Worm (Caenorhabditis elegans): ENCODE data around the gene cah-4.

Gene cah-4

DNA sequence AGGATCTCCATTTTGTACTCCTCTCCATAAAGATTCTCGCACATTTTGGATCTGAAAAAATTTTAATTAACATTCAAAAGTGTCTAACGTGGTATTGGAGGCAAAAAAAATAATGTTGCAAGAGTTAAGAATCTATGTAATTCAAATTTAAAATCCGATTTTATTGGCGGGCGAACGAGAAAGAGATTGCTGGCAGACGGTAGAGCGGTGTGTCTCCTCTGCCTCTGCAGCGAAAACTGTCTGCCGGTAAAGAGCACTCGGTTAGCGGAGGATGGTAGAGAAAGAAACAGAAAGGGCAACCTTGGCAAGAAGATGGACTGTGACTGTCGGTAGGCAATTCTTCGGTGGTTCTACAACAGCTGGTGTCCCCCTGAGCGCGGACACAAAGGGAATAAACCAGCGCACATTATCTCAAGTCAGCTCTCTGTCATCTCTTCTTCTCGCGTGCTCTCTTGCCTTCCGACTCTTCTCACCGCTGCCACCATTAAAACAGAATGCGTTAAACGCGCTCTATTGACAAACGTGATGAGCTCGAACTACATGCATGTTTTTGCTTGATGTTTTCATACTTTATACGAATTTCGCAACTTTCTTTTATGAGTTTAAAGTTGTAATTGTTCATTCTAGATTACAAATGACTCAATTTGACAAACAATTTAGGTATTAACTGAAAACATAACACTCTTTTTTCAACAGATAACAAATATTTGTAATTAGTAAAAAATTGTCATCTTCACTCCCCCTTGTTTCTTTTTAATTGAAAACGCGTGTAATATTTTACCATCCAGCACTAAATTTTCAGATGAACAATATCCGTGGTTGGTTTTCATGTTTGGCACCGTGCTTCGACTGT, 23.3 kb upstream of the cah-4 start, which contains the start of the genes cdk-4 and F18H3.1:
Gene cdk-4, minus strand, starts transcription at position 51 of the 853 bp plus-strand sequence.
Gene F18H3.1, plus strand, starts transcription at position 803 of the 853 bp plus-strand sequence.
- peak; percentile 53 for TF ChIP-seq him-1 (tag; optimal IDR thresholded peaks at IDR 0.05)
- TF ChIP-seq dao-5 (tag; optimal IDR thresholded peaks at IDR 0.05) = no peak
- no peak for TF ChIP-seq W03F9.2 (tag; optimal IDR thresholded peaks at IDR 0.05)

DNA sequence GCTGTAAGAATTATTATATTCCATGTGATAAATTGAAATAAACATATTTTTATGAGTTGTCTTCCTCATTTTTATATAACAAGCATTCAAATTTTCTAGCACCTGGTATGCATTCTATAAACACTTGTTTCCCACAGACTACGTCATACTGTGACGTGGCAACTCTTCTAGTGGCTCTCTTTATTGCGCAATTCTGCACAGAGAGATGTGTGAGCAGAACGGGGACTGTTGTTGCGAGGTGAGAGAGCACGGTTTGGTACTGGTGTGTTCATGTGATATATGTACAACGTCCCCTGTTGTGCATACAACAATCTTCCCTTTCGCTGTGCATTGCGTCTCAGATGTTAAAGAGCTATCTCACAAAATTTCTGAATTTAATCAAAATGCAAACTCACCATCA, 17.3 kb upstream of the cah-4 start:
- TF ChIP-seq him-1 (tag; optimal IDR thresholded peaks at IDR 0.05) (no peak), W03F9.2 (tag; optimal IDR thresholded peaks at IDR 0.05) (no peak), dao-5 (tag; optimal IDR thresholded peaks at IDR 0.05) (no peak)

DNA sequence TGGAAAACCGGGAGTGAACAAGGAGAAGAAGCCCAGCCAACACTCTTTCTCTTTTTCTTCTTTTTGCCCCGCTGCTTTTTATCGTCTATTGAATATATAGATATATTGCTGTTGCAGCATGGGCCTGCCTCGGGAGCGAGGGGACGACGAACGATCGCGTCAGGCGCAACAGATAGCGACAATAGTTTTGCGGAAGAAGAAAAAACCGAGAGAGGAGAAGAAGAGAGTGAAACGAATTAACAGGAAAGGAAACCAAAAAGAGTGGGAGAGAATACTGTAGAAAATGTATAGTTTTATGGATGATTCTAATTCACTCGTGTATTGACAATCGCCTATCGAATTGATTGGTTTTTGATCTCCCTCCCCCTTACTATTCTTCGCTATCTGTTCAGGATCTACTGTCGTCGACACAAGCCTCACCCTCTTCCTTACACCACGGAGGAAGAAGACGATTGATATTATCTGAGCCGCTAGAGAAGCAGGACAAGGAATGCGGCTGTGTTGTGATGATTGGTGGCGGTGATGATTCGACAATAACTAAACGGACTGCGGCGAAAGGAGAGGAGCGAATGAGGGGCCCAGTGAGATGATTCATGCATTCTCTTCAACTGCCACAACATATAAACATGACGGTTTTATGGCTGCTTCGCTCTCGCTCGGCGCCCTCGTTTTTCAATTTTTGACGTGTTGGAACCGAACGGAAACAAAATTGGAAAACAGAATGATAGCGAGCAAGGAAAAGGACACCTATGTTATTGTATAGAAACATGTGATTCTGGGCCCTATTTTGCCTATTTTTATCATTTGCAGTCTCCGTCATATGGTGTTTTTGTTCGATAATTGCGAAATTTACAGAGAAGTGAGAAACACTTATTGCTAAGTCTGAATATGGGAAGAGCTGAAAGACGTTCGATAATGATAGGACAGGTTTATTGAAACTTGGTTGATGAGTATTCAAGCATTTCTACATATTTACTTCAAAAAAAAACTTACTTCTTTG, 15.9 kb upstream of the cah-4 start:
- TF ChIP-seq W03F9.2 (tag; optimal IDR thresholded peaks at IDR 0.05) = no peak
- TF ChIP-seq him-1 (tag; optimal IDR thresholded peaks at IDR 0.05) = no peak
- no peak for TF ChIP-seq dao-5 (tag; optimal IDR thresholded peaks at IDR 0.05)

DNA sequence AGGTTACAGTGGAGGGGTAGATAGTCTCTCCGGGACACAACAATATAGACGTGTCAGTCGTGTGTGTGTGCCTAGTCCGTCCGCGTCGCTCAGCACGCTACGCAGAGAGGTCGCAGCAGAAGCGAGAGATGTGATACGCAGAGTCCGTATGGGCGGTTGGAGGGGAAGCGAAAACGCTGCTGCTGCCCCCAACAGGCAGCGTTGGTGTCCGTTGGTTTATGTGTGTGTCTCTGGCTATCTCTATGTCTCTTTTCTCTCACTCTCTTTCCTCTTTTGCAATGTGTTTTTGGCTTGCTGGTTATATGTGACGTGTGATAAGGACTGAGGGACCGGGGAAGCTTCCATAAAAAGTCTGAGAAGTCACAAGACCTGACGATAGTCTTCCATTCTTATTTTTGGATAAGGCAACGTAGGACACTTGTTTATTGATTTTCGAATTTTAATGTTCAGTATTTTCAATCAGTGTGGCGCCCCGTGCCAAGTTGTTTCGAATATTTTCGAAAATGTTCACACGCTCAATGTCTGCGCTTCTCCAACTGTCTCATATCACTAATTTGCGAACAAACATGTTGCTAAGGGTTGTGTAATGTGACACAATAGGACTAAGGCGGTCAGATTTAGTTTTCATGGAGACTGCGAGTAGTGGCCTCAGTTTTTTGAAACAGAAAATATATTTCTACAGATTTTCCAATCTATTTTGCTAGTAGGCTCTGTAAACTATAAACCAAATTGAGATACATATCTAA, 14.9 kb upstream of the cah-4 start, which contains the start of gene pab-2:
Gene pab-2, minus strand, starts transcription at position 69 of the 746 bp plus-strand sequence.
- TF ChIP-seq W03F9.2 (tag; optimal IDR thresholded peaks at IDR 0.05) = peak; percentile 69
- peak; percentile 81 for TF ChIP-seq him-1 (tag; optimal IDR thresholded peaks at IDR 0.05)
- no peak for TF ChIP-seq dao-5 (tag; optimal IDR thresholded peaks at IDR 0.05)

- TF ChIP-seq W03F9.2 (tag; optimal IDR thresholded peaks at IDR 0.05) = peak; percentile 39
- TF ChIP-seq dao-5 (tag; optimal IDR thresholded peaks at IDR 0.05) = no peak
Measured at ce11 chrX:13528630-13529138, 13.7 kb upstream of the cah-4 start, which contains the start of gene F18H3.4. TSS of gene F18H3.4 (plus strand) at chrX:13529088.

DNA sequence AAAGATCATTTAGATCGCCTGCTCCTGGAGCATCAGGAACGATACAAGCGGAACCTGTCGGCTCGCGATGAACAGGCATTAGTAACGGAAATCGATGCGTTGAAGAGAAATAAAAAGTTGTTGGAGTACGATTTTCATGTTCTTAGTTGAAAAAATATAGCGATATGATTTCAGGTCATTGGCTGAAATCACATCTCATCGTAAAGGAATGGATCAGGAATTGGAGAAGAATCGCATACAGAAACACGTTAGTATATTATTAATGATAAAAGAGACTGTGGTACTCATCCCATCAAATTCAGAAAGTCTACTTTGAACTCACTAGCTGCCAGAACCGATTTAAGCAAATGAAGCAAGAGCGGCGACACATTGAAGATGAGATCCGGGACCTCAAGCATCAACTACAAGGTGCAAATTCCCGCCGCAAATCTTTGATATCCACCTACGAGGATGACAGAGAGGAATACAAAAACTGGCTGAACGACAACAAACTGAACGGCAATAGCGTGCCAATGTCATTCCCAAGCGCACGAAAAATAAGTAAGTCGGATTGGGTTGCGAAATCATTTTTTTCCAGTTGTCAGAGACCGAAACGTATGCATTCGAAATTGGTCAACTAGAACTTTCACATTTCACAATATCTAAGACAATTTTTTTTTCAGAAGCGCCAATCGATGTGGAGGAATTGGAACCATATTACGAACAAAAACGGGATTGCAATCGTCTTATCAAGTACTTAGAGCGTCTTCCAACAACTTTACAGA, 12.2 kb upstream of the cah-4 start:
- TF ChIP-seq W03F9.2 (tag; optimal IDR thresholded peaks at IDR 0.05) (no peak), him-1 (tag; optimal IDR thresholded peaks at IDR 0.05) (no peak), dao-5 (tag; optimal IDR thresholded peaks at IDR 0.05) (no peak)

DNA sequence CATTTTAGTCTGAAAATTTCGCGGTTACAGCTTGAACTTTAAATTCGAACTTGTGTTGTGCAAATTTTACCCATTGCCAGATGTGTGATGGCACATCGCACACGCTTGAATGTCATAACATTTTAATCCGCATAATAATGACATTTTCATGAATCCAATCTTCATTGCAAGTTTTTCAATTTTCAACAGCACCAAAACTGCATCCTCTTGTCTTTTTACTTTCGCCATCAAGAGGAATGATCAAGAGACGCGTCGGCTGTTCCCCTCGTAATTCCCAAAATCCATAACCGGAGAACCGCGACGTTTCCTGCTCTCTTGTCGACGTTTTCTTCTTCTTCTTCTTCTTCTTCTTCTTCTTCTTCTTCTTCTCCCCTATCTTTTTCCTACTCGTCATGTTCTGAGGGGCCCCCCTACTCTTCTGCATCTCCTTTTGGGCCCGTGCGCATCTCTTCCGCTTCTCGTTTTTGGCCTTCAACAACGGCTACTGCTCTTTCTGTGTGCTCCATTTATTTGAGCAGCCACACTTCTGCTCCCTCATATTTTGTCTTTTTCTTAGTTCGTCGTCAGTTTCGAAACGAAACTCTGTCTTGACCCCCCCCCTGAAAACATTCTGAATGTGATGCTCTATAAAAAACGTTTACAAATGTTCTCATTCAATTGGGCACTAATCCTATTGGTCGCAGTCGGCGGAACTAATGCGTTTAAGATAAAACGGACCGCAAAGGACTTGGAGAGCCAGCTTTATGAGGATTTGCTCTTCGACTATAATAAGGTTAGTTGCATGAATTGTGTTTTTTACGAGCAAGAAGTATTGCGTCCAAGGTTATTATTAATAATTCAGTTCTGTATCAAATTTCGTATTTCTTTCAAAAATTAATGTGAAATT, 9.7 kb upstream of the cah-4 start, which contains the start of gene acr-12:
Gene acr-12, plus strand, starts transcription at position 430 of the 886 bp plus-strand sequence.
- peak; percentile 74 for TF ChIP-seq him-1 (tag; optimal IDR thresholded peaks at IDR 0.05)
- no peak for TF ChIP-seq dao-5 (tag; optimal IDR thresholded peaks at IDR 0.05)
- no peak for TF ChIP-seq W03F9.2 (tag; optimal IDR thresholded peaks at IDR 0.05)

DNA sequence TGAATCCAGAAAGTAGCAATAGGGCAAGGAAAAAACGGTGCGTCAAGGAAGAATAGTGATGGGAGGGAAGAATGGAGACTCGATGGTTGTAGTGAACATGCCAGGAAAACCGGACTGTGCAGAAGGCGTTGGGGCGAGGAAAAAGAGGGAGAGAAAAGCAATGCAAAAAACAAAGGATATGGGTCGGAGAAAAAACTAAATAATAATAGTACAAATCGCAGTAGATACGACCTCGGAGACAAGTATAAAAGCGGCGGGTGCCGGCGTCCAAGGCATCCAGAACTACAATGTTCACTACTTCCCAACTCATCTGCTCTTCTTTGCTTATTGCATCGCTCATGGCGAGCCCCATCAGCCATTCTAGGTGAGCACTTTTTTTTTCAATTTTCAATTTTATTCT, 5.6 kb upstream of the cah-4 start, which contains the start of gene R01E6.5:
Gene R01E6.5, plus strand, starts transcription at position 301 of the 400 bp plus-strand sequence.
- no peak for TF ChIP-seq W03F9.2 (tag; optimal IDR thresholded peaks at IDR 0.05)
- TF ChIP-seq dao-5 (tag; optimal IDR thresholded peaks at IDR 0.05) = no peak
- no peak for TF ChIP-seq him-1 (tag; optimal IDR thresholded peaks at IDR 0.05)

- TF ChIP-seq him-1 (tag; optimal IDR thresholded peaks at IDR 0.05) = no peak
- no peak for TF ChIP-seq dao-5 (tag; optimal IDR thresholded peaks at IDR 0.05)
- no peak for TF ChIP-seq W03F9.2 (tag; optimal IDR thresholded peaks at IDR 0.05)
Measured at ce11 chrX:13539701-13540100, 2.7 kb upstream of the cah-4 start.

DNA sequence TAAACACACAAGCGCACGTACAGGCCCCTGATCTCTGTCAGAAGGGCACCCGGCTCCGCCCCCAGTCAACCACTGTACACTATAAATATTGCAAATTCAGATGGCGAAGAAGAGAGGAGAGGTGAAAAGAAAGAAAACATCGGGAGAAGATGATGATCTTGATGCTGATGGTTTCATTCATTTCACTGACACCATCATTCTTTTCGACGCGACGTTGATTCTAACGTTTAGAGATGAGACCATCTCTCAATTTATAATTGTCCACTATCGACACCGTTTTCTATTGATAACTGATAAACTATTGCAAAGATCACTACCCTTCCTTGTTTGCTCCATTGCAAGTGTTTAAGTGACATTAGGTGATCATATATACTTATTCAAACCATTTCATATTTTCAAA, 1.0 kb upstream of the cah-4 start:
- TF ChIP-seq W03F9.2 (tag; optimal IDR thresholded peaks at IDR 0.05) (no peak), him-1 (tag; optimal IDR thresholded peaks at IDR 0.05) (no peak), dao-5 (tag; optimal IDR thresholded peaks at IDR 0.05) (no peak)

DNA sequence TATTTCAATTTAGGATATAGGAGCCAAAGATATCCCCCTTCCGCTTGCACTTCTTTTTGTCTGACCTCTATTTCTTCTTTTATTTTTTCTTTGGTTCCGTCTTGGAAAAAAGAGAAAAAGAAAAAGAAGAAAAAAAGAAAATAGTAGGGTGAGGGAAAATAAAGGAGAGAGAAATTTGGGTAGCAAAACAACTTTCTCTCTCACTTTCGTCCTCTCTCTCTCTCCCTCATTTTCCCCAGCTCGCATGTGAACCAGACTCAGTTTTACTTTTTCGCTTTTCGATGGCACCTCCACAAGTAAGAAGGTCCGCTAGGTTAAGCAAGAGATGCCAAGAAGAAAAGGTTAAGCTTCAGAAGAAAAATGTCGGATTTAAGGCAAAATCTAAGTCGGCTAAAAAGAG, 383 bp downstream of the cah-4 start:
- TF ChIP-seq W03F9.2 (tag; optimal IDR thresholded peaks at IDR 0.05) = no peak
- TF ChIP-seq him-1 (tag; optimal IDR thresholded peaks at IDR 0.05) = no peak
- no peak for TF ChIP-seq dao-5 (tag; optimal IDR thresholded peaks at IDR 0.05)
